Worm (Caenorhabditis elegans) whole organism, L3 larva: ENCODE measurements around the gene Y59H11AR.10.

ENCODE experiments used
- ceh-28 ChIP-seq: fragments of 150-350 bp; optimal IDR thresholded peaks from 2 replicates; lab custom pipeline; 2014; ENCODE audit warnings: missing biosample characterization, missing genetic modification reagents, missing genetic modification characterization
- ceh-82 ChIP-seq: fragments of 150-350 bp; optimal IDR thresholded peaks from 2 replicates; lab custom pipeline; 2014; ENCODE audit warnings: missing biosample characterization, missing genetic modification characterization
- egl-27 ChIP-seq: sonication (generic microtip); optimal IDR thresholded peaks from 4 replicates; lab custom pipeline; 2017; ENCODE audit warnings: missing biosample characterization, missing genetic modification reagents, missing genetic modification characterization
- elt-3 ChIP-seq, 3 experiments: fragments of 150-350 bp in 1 of 3; sonication (generic microtip) in 2 of 3; optimal IDR thresholded peaks; 2 replicates in 2 of 3; 4 replicates in 1 of 3; lab custom pipeline; 2014 to 2017; ENCODE audit warnings: missing biosample characterization in 3 of 3, missing genetic modification characterization in 3 of 3
- nhr-11 ChIP-seq: fragments of 150-350 bp; optimal IDR thresholded peaks from 2 replicates; lab custom pipeline; 2014; ENCODE audit warnings: missing biosample characterization, missing genetic modification characterization
- nhr-12 ChIP-seq: fragments of 150-350 bp; optimal IDR thresholded peaks from 2 replicates; lab custom pipeline; 2014; ENCODE audit warnings: missing biosample characterization, missing genetic modification characterization
- nhr-28 ChIP-seq: fragments of 150-350 bp; optimal IDR thresholded peaks from 2 replicates; lab custom pipeline; 2014; ENCODE audit warnings: missing biosample characterization, missing genetic modification characterization
- skn-1 ChIP-seq: fragments of 150-350 bp; optimal IDR thresholded peaks from 2 replicates; lab custom pipeline; 2014; ENCODE audit warnings: missing biosample characterization, missing genetic modification characterization
- unc-62 ChIP-seq: fragments of 150-350 bp; sonication (generic microtip); optimal IDR thresholded peaks from 4 replicates; lab custom pipeline; 2014; ENCODE audit warnings: missing biosample characterization, missing genetic modification reagents, missing genetic modification characterization
- zag-1 ChIP-seq: fragments of 150-350 bp; optimal IDR thresholded peaks from 2 replicates; lab custom pipeline; 2014; ENCODE audit warnings: missing biosample characterization, missing genetic modification characterization
- ztf-11 ChIP-seq: fragments of 150-350 bp; optimal IDR thresholded peaks from 2 replicates; lab custom pipeline; 2014; ENCODE audit warnings: missing biosample characterization, missing genetic modification characterization

DNA sequence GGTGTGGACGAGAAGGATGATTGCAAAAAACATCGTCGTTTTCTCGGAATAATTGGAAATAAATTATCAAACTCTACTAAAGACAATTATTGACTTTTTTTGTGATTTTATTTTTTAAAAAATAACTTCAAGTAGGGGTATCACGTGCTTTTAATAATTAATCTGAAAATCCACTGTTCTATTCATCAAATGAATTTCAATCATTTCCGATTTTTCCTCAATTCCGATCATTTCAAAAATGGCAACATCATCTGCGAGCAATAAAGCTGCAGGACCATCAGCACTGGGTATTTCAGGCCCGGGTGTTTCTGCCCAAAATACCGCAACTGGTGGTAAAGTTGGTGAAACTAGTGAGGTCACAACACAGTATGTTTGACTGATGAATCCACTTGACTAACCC, 14.1 kb downstream of the Y59H11AR.10 start, which contains the start of the genes F42A9.7 and F42A9.3:
- TF ChIP-seq zag-1 (tag; lab: Kevin White, UChicago): no peak
- TF ChIP-seq egl-27 (tag; lab: Kevin White, UChicago): no peak
- no peak for TF ChIP-seq ceh-28 (tag; lab: Kevin White, UChicago)
- no peak for TF ChIP-seq unc-62 (GFP tag; lab: Kevin White, UChicago)
- no peak for TF ChIP-seq ceh-82 (tag; lab: Kevin White, UChicago)
- no peak for TF ChIP-seq nhr-11
- no peak for TF ChIP-seq elt-3 (tag; optimal IDR thresholded peaks at IDR 0.05; lab: Kevin White, UChicago)
- TF ChIP-seq skn-1 (tag; lab: Kevin White, UChicago): no peak
- no peak for TF ChIP-seq nhr-28 (tag; lab: Kevin White, UChicago)
- no peak for TF ChIP-seq nhr-12
- TF ChIP-seq ztf-11 (tag; lab: Kevin White, UChicago): no peak
